Worm (Caenorhabditis elegans): Measurements from ENCODE around the gene T09B9.1.

T09B9.1 gene

DNA sequence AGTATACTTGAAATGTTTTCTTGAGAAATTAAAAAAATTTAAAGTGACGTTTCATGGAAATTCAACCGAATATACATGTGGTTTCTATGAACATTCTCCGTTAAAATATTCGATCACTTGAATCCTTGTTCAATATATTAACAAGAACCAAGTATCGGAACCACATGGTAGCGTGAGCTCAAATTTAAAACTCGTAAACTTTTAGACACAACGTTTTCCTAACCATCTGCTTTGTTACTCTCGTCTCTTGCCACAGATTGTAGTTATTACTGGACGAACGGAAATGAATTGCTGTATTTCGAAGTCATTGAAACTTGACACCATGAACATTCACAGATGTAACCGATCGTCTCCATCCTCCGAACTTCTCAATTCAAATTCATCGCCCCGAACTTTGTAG is 38.0 kb upstream of the T09B9.1 start (continued):
- TF ChIP-seq F10E7.11 (tag; optimal IDR thresholded peaks at IDR 0.05): no peak
- TF ChIP-seq hmg-20 (GFP tag; IDR thresholded peaks at IDR 0.05): no peak
- TF ChIP-seq aptf-2 (GFP tag; conservative IDR thresholded peaks at IDR 0.05): no peak
- no peak for TF ChIP-seq madf-10 (tag; optimal IDR thresholded peaks at IDR 0.05)
- no peak for TF ChIP-seq zfh-2 (GFP tag; conservative IDR thresholded peaks at IDR 0.05)
- no peak for TF ChIP-seq T26A5.8 (tag; optimal IDR thresholded peaks at IDR 0.05)

DNA sequence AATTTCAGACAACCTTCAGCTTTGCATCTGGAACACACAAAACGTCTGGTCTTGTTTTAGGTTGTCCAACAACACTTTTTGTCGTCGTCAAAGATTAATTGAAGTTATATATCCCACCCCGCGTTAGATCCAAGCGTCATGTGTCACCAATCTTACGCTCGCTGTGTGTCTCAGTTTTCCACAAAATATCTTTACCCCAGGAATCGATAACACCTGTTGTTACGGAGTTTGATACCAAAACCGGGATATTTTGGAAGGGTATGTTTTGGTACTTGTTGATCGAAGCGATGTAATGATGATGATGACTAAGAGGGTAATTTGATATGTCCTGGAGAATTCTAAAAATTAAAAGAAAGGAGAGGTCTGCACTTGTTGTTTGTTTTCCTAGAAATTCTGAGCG is 21.6 kb upstream of the T09B9.1 start:
- TF ChIP-seq F22D6.2 (tag; optimal IDR thresholded peaks at IDR 0.05): no peak
- TF ChIP-seq madf-3 (GFP tag; IDR thresholded peaks at IDR 0.05): no peak
- TF ChIP-seq ceh-58 (GFP tag; IDR thresholded peaks at IDR 0.05): no peak
- TF ChIP-seq ama-1 (optimal IDR thresholded peaks at IDR 0.05): no peak
- TF ChIP-seq ama-1 (GFP tag; optimal IDR thresholded peaks at IDR 0.05): no peak
- TF ChIP-seq F10E7.11 (tag; optimal IDR thresholded peaks at IDR 0.05): no peak
- TF ChIP-seq hlh-12 (tag; optimal IDR thresholded peaks at IDR 0.05): no peak
- TF ChIP-seq ceh-91 (GFP tag; IDR thresholded peaks at IDR 0.05): no peak
- no peak for TF ChIP-seq C06A6.2 (GFP tag; conservative IDR thresholded peaks at IDR 0.05)
- no peak for TF ChIP-seq F39B2.1 (GFP tag; IDR thresholded peaks at IDR 0.05)
- no peak for TF ChIP-seq ztf-3 (GFP tag; optimal IDR thresholded peaks at IDR 0.05)
- no peak for TF ChIP-seq lir-1 (GFP tag; conservative IDR thresholded peaks at IDR 0.05)
- TF ChIP-seq aptf-2 (GFP tag; conservative IDR thresholded peaks at IDR 0.05): no peak
- no peak for TF ChIP-seq gei-17 (GFP tag; optimal IDR thresholded peaks at IDR 0.05)

- TF ChIP-seq rpc-1 (optimal IDR thresholded peaks at IDR 0.05) (no peak), rpc-1 (tag; optimal IDR thresholded peaks at IDR 0.05) (no peak), zfh-2 (GFP tag; conservative IDR thresholded peaks at IDR 0.05) (peak; percentile 94), ceh-27 (GFP tag; optimal IDR thresholded peaks at IDR 0.05) (peak; percentile 29), die-1 (tag; optimal IDR thresholded peaks at IDR 0.05) (no peak), let-526 (GFP tag; IDR thresholded peaks at IDR 0.05) (no peak), somi-1 (GFP tag; optimal IDR thresholded peaks at IDR 0.05) (no peak), egrh-3 (GFP tag; IDR thresholded peaks at IDR 0.05) (peak; percentile 64), F52B5.7 (tag; optimal IDR thresholded peaks at IDR 0.05) (peak; percentile 48), mel-28 (tag; optimal IDR thresholded peaks at IDR 0.05; ENCODE audit: borderline replicate concordance) (no peak), chd-7 (tag; optimal IDR thresholded peaks at IDR 0.05) (peak; percentile 14), snpc-1.1 (tag; optimal IDR thresholded peaks at IDR 0.05; ENCODE audit: insufficient read depth) (no peak), dox-1 (GFP tag; IDR thresholded peaks at IDR 0.05) (peak; percentile 42; the same call in 1 of the 2 replicates), hmg-1.2 (GFP tag; IDR thresholded peaks at IDR 0.05) (peak; percentile 23; the same call in 1 of the 2 replicates), K11D2.4 (GFP tag; IDR thresholded peaks at IDR 0.05) (0 out of 2 replicates have a peak, but pooled peaks have one; percentile 24), let-607 (tag; optimal IDR thresholded peaks at IDR 0.05) (no peak)
These were observed 19.3 kb upstream of the T09B9.1 start, which contains the start of gene F15G9.5 for ce11 chrX:9737730-9738129. Gene F15G9.5, minus strand, starts transcription at chrX:9737888.

ce11 chrX:9742058-9742457 is 15.0 kb upstream of the T09B9.1 start:
- TF ChIP-seq nhr-120 (GFP tag; IDR thresholded peaks at IDR 0.05) (no peak), D2030.7 (GFP tag; IDR thresholded peaks at IDR 0.05) (no peak), mes-4 (tag; optimal IDR thresholded peaks at IDR 0.05) (no peak), ztf-3 (GFP tag; optimal IDR thresholded peaks at IDR 0.05) (no peak), tbp1 (GFP tag; optimal IDR thresholded peaks at IDR 0.05) (no peak), ceh-27 (GFP tag; optimal IDR thresholded peaks at IDR 0.05) (no peak), F37B4.10 (GFP tag; IDR thresholded peaks at IDR 0.05) (no peak), madf-6 (GFP tag; IDR thresholded peaks at IDR 0.05) (no peak), ztf-6 (GFP tag; IDR thresholded peaks at IDR 0.05) (no peak), unc-130 (GFP tag; optimal IDR thresholded peaks at IDR 0.05) (no peak), aptf-2 (GFP tag; conservative IDR thresholded peaks at IDR 0.05) (no peak), F57C9.4 (tag; optimal IDR thresholded peaks at IDR 0.05) (no peak), C17E4.6 (GFP tag; IDR thresholded peaks at IDR 0.05) (no peak)

All from whole organism, young adult.